Worm (Caenorhabditis elegans) whole organism, L4 larva: ENCODE results near the gene gop-1.

Experiments used
- ama-1 ChIP-seq: fragments of 150-350 bp; optimal IDR thresholded peaks from 2 replicates; lab custom pipeline; 2014; ENCODE audit warnings: inconsistent platforms, mixed read lengths
- dpl-1 ChIP-seq: fragments of 150-350 bp; optimal IDR thresholded peaks from 2 replicates; lab custom pipeline; 2014; ENCODE audit warnings: missing biosample characterization, missing genetic modification reagents, missing genetic modification characterization
- fos-1 ChIP-seq: fragments of 150-350 bp; optimal IDR thresholded peaks from 2 replicates; lab custom pipeline; 2014; ENCODE audit warnings: missing biosample characterization, missing genetic modification characterization
- madf-9 ChIP-seq: fragments of 200-800 bp; sonication (Bioruptor generic); conservative IDR thresholded peaks from 2 replicates; pipeline ENCODE4 v1.3.6; 2022; ENCODE audit warnings: missing genetic modification reagents, missing genetic modification characterization, missing compliant biosample characterization
- nhr-11 ChIP-seq: fragments of 150-350 bp; optimal IDR thresholded peaks from 2 replicates; lab custom pipeline; 2014; ENCODE audit warnings: missing biosample characterization, missing genetic modification characterization
- nhr-28 ChIP-seq: fragments of 150-350 bp; optimal IDR thresholded peaks from 2 replicates; lab custom pipeline; 2014; ENCODE audit warnings: missing biosample characterization, missing genetic modification characterization
- nhr-41 ChIP-seq: fragments of 200-800 bp; sonication (Bioruptor generic); IDR thresholded peaks from 2 replicates; pipeline ENCODE4 v1.3.6; 2022; ENCODE audit warnings: missing genetic modification reagents, missing genetic modification characterization, missing compliant biosample characterization
- nhr-6 ChIP-seq: fragments of 150-350 bp; optimal IDR thresholded peaks from 2 replicates; lab custom pipeline; 2014; ENCODE audit warnings: missing biosample characterization, missing genetic modification characterization
- sdz-12 ChIP-seq: fragments of 200-800 bp; sonication (Bioruptor generic); optimal IDR thresholded peaks from 2 replicates; lab custom pipeline; 2018; ENCODE audit warnings: mild to moderate bottlenecking, missing genetic modification characterization, missing compliant biosample characterization
- tra-1 ChIP-seq: fragments of 200-800 bp; sonication (Bioruptor generic); IDR thresholded peaks from 2 replicates; pipeline ENCODE4 v1.3.6; 2022; ENCODE audit warnings: missing genetic modification reagents, missing genetic modification characterization, missing compliant biosample characterization
- ztf-11 ChIP-seq: fragments of 150-350 bp; optimal IDR thresholded peaks from 2 replicates; lab custom pipeline; 2014; ENCODE audit warnings: missing biosample characterization, missing genetic modification characterization

- no peak for TF ChIP-seq fos-1
- no peak for TF ChIP-seq sdz-12 (GFP tag; lab: Kevin White, UChicago)
- no peak for TF ChIP-seq dpl-1 (GFP tag; lab: Kevin White, UChicago)
- no peak for TF ChIP-seq nhr-6 (tag; lab: Kevin White, UChicago)
- no peak for TF ChIP-seq ama-1 (lab: Kevin White, UChicago)
- TF ChIP-seq tra-1 = no peak
- TF ChIP-seq ztf-11 (tag; lab: Kevin White, UChicago) = no peak
- TF ChIP-seq nhr-11 (tag; lab: Kevin White, UChicago) = no peak
- no peak for TF ChIP-seq nhr-28
- TF ChIP-seq nhr-41 (GFP tag; lab: Robert Waterston, UW) = no peak
- no peak for TF ChIP-seq madf-9 (GFP tag; lab: Robert Waterston, UW)
Measured at ce11 chrIII:5287877-5288276, 33.6 kb downstream of the gop-1 start, which contains the start of gene T15B12.1.
